Worm (Caenorhabditis elegans): Measurements from ENCODE around the gene F23F12.13.

- no peak for TF ChIP-seq unc-62 (GFP tag; optimal IDR thresholded peaks at IDR 0.05)
- no peak for TF ChIP-seq snpc-4 (tag; optimal IDR thresholded peaks at IDR 0.05)
- no peak for TF ChIP-seq nhr-12 (tag; optimal IDR thresholded peaks at IDR 0.05)
- TF ChIP-seq lin-13 (tag; optimal IDR thresholded peaks at IDR 0.05), result no peak
- no peak for TF ChIP-seq nhr-76 (tag; optimal IDR thresholded peaks at IDR 0.05)
- TF ChIP-seq nhr-237 (tag; optimal IDR thresholded peaks at IDR 0.05), result no peak
- no peak for TF ChIP-seq pha-4 (tag; optimal IDR thresholded peaks at IDR 0.05)
- TF ChIP-seq unc-120 (tag; optimal IDR thresholded peaks at IDR 0.05; ENCODE audit: poor library complexity, severe bottlenecking), result no peak
- no peak for TF ChIP-seq elt-1 (tag; optimal IDR thresholded peaks at IDR 0.05; ENCODE audit: borderline replicate concordance, insufficient read depth)
- no peak for TF ChIP-seq blmp-1 (tag; optimal IDR thresholded peaks at IDR 0.05)
- TF ChIP-seq sptf-1 (tag; optimal IDR thresholded peaks at IDR 0.05), result no peak
- TF ChIP-seq elt-3 (tag; optimal IDR thresholded peaks at IDR 0.05), result no peak
- no peak for TF ChIP-seq ztf-11 (tag; optimal IDR thresholded peaks at IDR 0.05)
Observed at ce11 chrIII:6531099-6531498, 35.6 kb downstream of the F23F12.13 start, which contains the start of gene C09E7.11.
